Fruit fly (Drosophila melanogaster) whole organism, embryonic: Measurements from ENCODE around the gene dock.

Experiments used
- Ada2b ChIP-seq: fragments of 200-800 bp; sonication (Bioruptor generic); IDR thresholded peaks from 2 replicates; pipeline ENCODE4 v1.3.6; 2022; ENCODE audit warnings: missing biosample characterization, missing genetic modification characterization
- Atf3 ChIP-seq: fragments of 200-800 bp; sonication (Bioruptor generic); optimal IDR thresholded peaks from 3 replicates; lab custom pipeline; 2016; ENCODE audit warnings: missing biosample characterization, missing genetic modification characterization
- Atf6 ChIP-seq: fragments of 200-800 bp; sonication (Bioruptor generic); IDR thresholded peaks from 2 replicates; pipeline ENCODE4 v1.3.6; 2022; ENCODE audit warnings: missing biosample characterization, missing genetic modification characterization
- Awh ChIP-seq: fragments of 200-800 bp; sonication (Bioruptor generic); IDR thresholded peaks from 2 replicates; pipeline ENCODE4, ENCODE4 v1.3.6; 2022; ENCODE audit warnings: missing biosample characterization, missing genetic modification characterization
- CG10267 ChIP-seq: fragments of 200-800 bp; sonication (Bioruptor generic); optimal IDR thresholded peaks from 2 replicates; lab custom pipeline; 2018; ENCODE audit warnings: missing biosample characterization, mild to moderate bottlenecking, missing genetic modification characterization, moderate library complexity
- CG12219 ChIP-seq: fragments of 200-800 bp; sonication (Bioruptor generic); optimal IDR thresholded peaks from 3 replicates; lab custom pipeline; 2018; ENCODE audit warnings: missing biosample characterization, mild to moderate bottlenecking, missing genetic modification characterization
- CG12659 ChIP-seq: fragments of 200-800 bp; sonication (Bioruptor generic); optimal IDR thresholded peaks from 3 replicates; lab custom pipeline; 2017; ENCODE audit warnings: mild to moderate bottlenecking, missing biosample characterization, missing genetic modification reagents, missing genetic modification characterization
- CG13894 ChIP-seq: fragments of 200-800 bp; sonication (Bioruptor generic); optimal IDR thresholded peaks from 3 replicates; lab custom pipeline; 2018; ENCODE audit warnings: missing biosample characterization, mild to moderate bottlenecking, missing genetic modification characterization, moderate library complexity
- CG1603 ChIP-seq: fragments of 200-800 bp; sonication (Bioruptor generic); optimal IDR thresholded peaks from 2 replicates; lab custom pipeline; 2019; ENCODE audit warnings: missing biosample characterization, mild to moderate bottlenecking, missing genetic modification characterization, moderate library complexity
- CG16863 ChIP-seq: fragments of 200-800 bp; sonication (Bioruptor generic); optimal IDR thresholded peaks from 3 replicates; lab custom pipeline; 2016; ENCODE audit warnings: missing biosample characterization, missing genetic modification characterization
- CG17186 ChIP-seq: fragments of 200-800 bp; sonication (Bioruptor generic); optimal IDR thresholded peaks from 3 replicates; lab custom pipeline; 2017; ENCODE audit warnings: missing biosample characterization, missing genetic modification reagents, missing genetic modification characterization
- CG17361 ChIP-seq: fragments of 200-800 bp; sonication (Bioruptor generic); IDR thresholded peaks from 3 replicates; pipeline ENCODE4 v1.3.6; 2022; ENCODE audit warnings: missing biosample characterization, missing genetic modification characterization
- CG17912 ChIP-seq: fragments of 200-800 bp; sonication (Bioruptor generic); optimal IDR thresholded peaks from 2 replicates; lab custom pipeline; 2018; ENCODE audit warnings: missing biosample characterization, mild to moderate bottlenecking, missing genetic modification characterization
- CG1792 ChIP-seq: fragments of 200-800 bp; sonication (Bioruptor generic); optimal IDR thresholded peaks from 2 replicates; lab custom pipeline; 2016; ENCODE audit warnings: missing biosample characterization, missing genetic modification characterization
- CG18619 ChIP-seq: fragments of 200-800 bp; sonication (Bioruptor generic); optimal IDR thresholded peaks from 3 replicates; lab custom pipeline; 2017; ENCODE audit warnings: missing biosample characterization, mild to moderate bottlenecking, missing genetic modification characterization
- CG2199 ChIP-seq: fragments of 200-800 bp; sonication (Bioruptor generic); IDR thresholded peaks from 3 replicates; pipeline ENCODE4 v1.3.6; 2022; ENCODE audit warnings: missing biosample characterization, missing genetic modification characterization
- CG2712 ChIP-seq: fragments of 200-800 bp; optimal IDR thresholded peaks from 3 replicates; lab custom pipeline; 2019; ENCODE audit warnings: missing biosample characterization, mild to moderate bottlenecking, missing genetic modification characterization, moderate library complexity
- CG31224 ChIP-seq: fragments of 200-800 bp; sonication (Bioruptor generic); IDR thresholded peaks from 2 replicates; pipeline ENCODE4 v1.3.6; 2022; ENCODE audit warnings: missing biosample characterization, missing genetic modification characterization
- CG4707 ChIP-seq: fragments of 200-800 bp; sonication (Bioruptor generic); optimal IDR thresholded peaks from 2 replicates; lab custom pipeline; 2018; ENCODE audit warnings: missing biosample characterization, mild to moderate bottlenecking, missing genetic modification characterization, moderate library complexity
- CG4730 ChIP-seq: fragments of 200-800 bp; sonication (Bioruptor generic); IDR thresholded peaks from 2 replicates; pipeline ENCODE4 v1.3.6; 2022; ENCODE audit warnings: missing biosample characterization, missing genetic modification characterization
- CG6654 ChIP-seq: fragments of 200-800 bp; sonication (Bioruptor generic); optimal IDR thresholded peaks from 2 replicates; lab custom pipeline; 2017; ENCODE audit warnings: missing biosample characterization, mild to moderate bottlenecking, missing genetic modification characterization
- CG6689 ChIP-seq: fragments of 200-800 bp; sonication (Bioruptor generic); IDR thresholded peaks from 2 replicates; pipeline ENCODE4 v1.3.6; 2022; ENCODE audit warnings: missing biosample characterization, missing genetic modification characterization
- CG7839 ChIP-seq: fragments of 200-800 bp; sonication (Bioruptor generic); optimal IDR thresholded peaks from 3 replicates; lab custom pipeline; 2018; ENCODE audit warnings: missing biosample characterization, mild to moderate bottlenecking, missing genetic modification characterization, moderate library complexity
- CG8924 ChIP-seq: fragments of 200-800 bp; optimal IDR thresholded peaks from 3 replicates; lab custom pipeline; 2019; ENCODE audit warnings: missing biosample characterization, mild to moderate bottlenecking, missing genetic modification characterization, moderate library complexity
- Dip3 ChIP-seq: fragments of 200-800 bp; sonication (Bioruptor generic); optimal IDR thresholded peaks from 3 replicates; lab custom pipeline; 2016; ENCODE audit warnings: missing biosample characterization, missing genetic modification characterization
- E2f1 ChIP-seq: fragments of 200-800 bp; sonication (Bioruptor generic); IDR thresholded peaks from 2 replicates; pipeline ENCODE4 v1.3.6; 2022; ENCODE audit warnings: missing biosample characterization, missing genetic modification characterization
- Gsc ChIP-seq: fragments of 200-800 bp; sonication (Bioruptor generic); IDR thresholded peaks from 2 replicates; pipeline ENCODE4 v1.3.6; 2022; ENCODE audit warnings: missing biosample characterization, missing genetic modification characterization
- Med ChIP-seq: fragments of 200-800 bp; sonication (Bioruptor generic); peaks from one replicate; lab custom pipeline; 2016; ENCODE audit warnings: missing biosample characterization, missing genetic modification characterization, mild to moderate bottlenecking, inconsistent platforms, moderate library complexity
- Nf-YB ChIP-seq: fragments of 200-800 bp; sonication (Bioruptor generic); optimal IDR thresholded peaks from 3 replicates; lab custom pipeline; 2019; ENCODE audit warnings: missing biosample characterization, mild to moderate bottlenecking, missing genetic modification characterization, moderate library complexity
- Pdp1 ChIP-seq, 2 experiments: fragments of 200-800 bp; sonication (Bioruptor generic); optimal IDR thresholded peaks; 3 replicates each; lab custom pipeline; 2016; ENCODE audit warnings: missing biosample characterization in 2 of 2, missing genetic modification characterization in 2 of 2, mild to moderate bottlenecking in 1 of 2, moderate library complexity in 1 of 2
- Rx ChIP-seq: fragments of 200-800 bp; sonication (Bioruptor generic); IDR thresholded peaks from 2 replicates; pipeline ENCODE4 v1.3.6; 2022; ENCODE audit warnings: missing biosample characterization, missing genetic modification characterization
- amos ChIP-seq: fragments of 200-800 bp; sonication (Bioruptor generic); IDR thresholded peaks from 2 replicates; pipeline ENCODE4 v1.3.6; 2022; ENCODE audit warnings: missing biosample characterization, missing genetic modification characterization; ENCODE audit not compliant: partially characterized antibody
- ap ChIP-seq: fragments of 200-800 bp; sonication (Bioruptor generic); IDR thresholded peaks from 2 replicates; pipeline ENCODE4 v1.3.6; 2022; ENCODE audit warnings: missing biosample characterization, missing genetic modification characterization
- bsh ChIP-seq, 2 experiments: fragments of 200-800 bp; sonication (Bioruptor generic); optimal IDR thresholded peaks; 2 replicates each; lab custom pipeline; 2017 to 2018; ENCODE audit warnings: mild to moderate bottlenecking in 2 of 2, missing biosample characterization in 2 of 2, missing genetic modification characterization in 2 of 2, moderate library complexity in 1 of 2
- corto ChIP-seq: fragments of 200-800 bp; sonication (Bioruptor generic); optimal IDR thresholded peaks from 2 replicates; lab custom pipeline; 2016; ENCODE audit warnings: missing biosample characterization, mild to moderate bottlenecking, missing genetic modification characterization, moderate library complexity
- crol ChIP-seq: fragments of 200-800 bp; sonication (Bioruptor generic); IDR thresholded peaks from 2 replicates; pipeline ENCODE4 v1.3.6; 2022; ENCODE audit warnings: missing biosample characterization, missing genetic modification characterization
- dm ChIP-seq: fragments of 200-800 bp; sonication (Bioruptor generic); optimal IDR thresholded peaks from 3 replicates; lab custom pipeline; 2016; ENCODE audit warnings: missing biosample characterization, missing genetic modification characterization
- dpn ChIP-seq, 2 experiments: fragments of 200-800 bp; sonication (Bioruptor generic); optimal IDR thresholded peaks; 3 replicates each; lab custom pipeline; 2016; ENCODE audit warnings: missing biosample characterization in 2 of 2, missing genetic modification characterization in 2 of 2
- gem ChIP-seq: fragments of 200-800 bp; sonication (Bioruptor generic); optimal IDR thresholded peaks from 2 replicates; lab custom pipeline; 2019; ENCODE audit warnings: missing biosample characterization, mild to moderate bottlenecking, missing genetic modification characterization, moderate library complexity
- kni ChIP-seq: fragments of 200-800 bp; sonication (Bioruptor generic); optimal IDR thresholded peaks from 3 replicates; lab custom pipeline; 2017; ENCODE audit warnings: mild to moderate bottlenecking, missing biosample characterization, missing genetic modification reagents, missing genetic modification characterization
- lbe ChIP-seq: fragments of 200-800 bp; sonication (Bioruptor generic); optimal IDR thresholded peaks from 2 replicates; lab custom pipeline; 2016; ENCODE audit warnings: missing biosample characterization, mild to moderate bottlenecking, missing genetic modification characterization
- nom ChIP-seq: fragments of 200-800 bp; sonication (Bioruptor generic); optimal IDR thresholded peaks from 2 replicates; lab custom pipeline; 2017; ENCODE audit warnings: missing biosample characterization, missing genetic modification characterization, mild to moderate bottlenecking, moderate library complexity, missing genetic modification reagents
- org-1 ChIP-seq: fragments of 200-800 bp; sonication (Bioruptor generic); optimal IDR thresholded peaks from 2 replicates; lab custom pipeline; 2017; ENCODE audit warnings: missing biosample characterization, missing genetic modification characterization
- sens ChIP-seq: fragments of 200-800 bp; sonication (Bioruptor generic); peaks from one replicate; lab custom pipeline; 2016; ENCODE audit warnings: missing biosample characterization, missing genetic modification characterization
- seq ChIP-seq: fragments of 200-800 bp; sonication (Bioruptor generic); IDR thresholded peaks from 2 replicates; pipeline ENCODE4 v1.3.6; 2022; ENCODE audit warnings: missing biosample characterization, missing genetic modification characterization
- so ChIP-seq: fragments of 200-800 bp; sonication (Bioruptor generic); IDR thresholded peaks from 3 replicates; pipeline ENCODE4 v1.3.6; 2022; ENCODE audit warnings: missing biosample characterization, missing genetic modification characterization
- ttk ChIP-seq: fragments of 200-800 bp; sonication (Bioruptor generic); IDR thresholded peaks from 2 replicates; pipeline ENCODE4 v2.1.2; 2022; ENCODE audit warnings: missing biosample characterization, missing genetic modification characterization
- zf30C ChIP-seq: fragments of 200-800 bp; sonication (Bioruptor generic); optimal IDR thresholded peaks from 3 replicates; lab custom pipeline; 2018; ENCODE audit warnings: missing biosample characterization, mild to moderate bottlenecking, missing genetic modification characterization

Gene dock

dm6 chr2L:847189-847987 lies 21.6 kb downstream of the dock start (continued):
- TF ChIP-seq CG12659 (GFP tag; lab: Kevin White, UChicago) (peak; percentile 11), CG2199 (GFP tag; lab: Robert Waterston, UW) (no peak), dpn (GFP tag; optimal IDR thresholded peaks at IDR 0.05; lab: Kevin White, UChicago) (peak in 1 of 2 experiments; percentile 13), Pdp1 (GFP tag; optimal IDR thresholded peaks at IDR 0.05; lab: Kevin White, UChicago) (peak in 1 of 2 experiments; percentile 15), so (GFP tag; lab: Robert Waterston, UW) (no peak), CG1603 (tag; lab: Kevin White, UChicago) (no peak), gem (tag; lab: Kevin White, UChicago) (peak; percentile 41), sens (peak; percentile 85), CG2712 (peak; percentile 26), CG17361 (GFP tag; lab: Robert Waterston, UW) (peak; percentile 68; the same call in 2 of the 3 replicates), ttk (GFP tag; lab: Robert Waterston, UW) (no peak), CG8924 (peak; percentile 19), CG13894 (tag; lab: Kevin White, UChicago) (no peak), zf30C (GFP tag; lab: Kevin White, UChicago) (no peak), CG6654 (GFP tag; lab: Kevin White, UChicago) (peak; percentile 1), Gsc (GFP tag; lab: Robert Waterston, UW) (no peak), Dip3 (GFP tag; lab: Kevin White, UChicago) (no peak), CG17912 (GFP tag; lab: Kevin White, UChicago) (no peak)

DNA sequence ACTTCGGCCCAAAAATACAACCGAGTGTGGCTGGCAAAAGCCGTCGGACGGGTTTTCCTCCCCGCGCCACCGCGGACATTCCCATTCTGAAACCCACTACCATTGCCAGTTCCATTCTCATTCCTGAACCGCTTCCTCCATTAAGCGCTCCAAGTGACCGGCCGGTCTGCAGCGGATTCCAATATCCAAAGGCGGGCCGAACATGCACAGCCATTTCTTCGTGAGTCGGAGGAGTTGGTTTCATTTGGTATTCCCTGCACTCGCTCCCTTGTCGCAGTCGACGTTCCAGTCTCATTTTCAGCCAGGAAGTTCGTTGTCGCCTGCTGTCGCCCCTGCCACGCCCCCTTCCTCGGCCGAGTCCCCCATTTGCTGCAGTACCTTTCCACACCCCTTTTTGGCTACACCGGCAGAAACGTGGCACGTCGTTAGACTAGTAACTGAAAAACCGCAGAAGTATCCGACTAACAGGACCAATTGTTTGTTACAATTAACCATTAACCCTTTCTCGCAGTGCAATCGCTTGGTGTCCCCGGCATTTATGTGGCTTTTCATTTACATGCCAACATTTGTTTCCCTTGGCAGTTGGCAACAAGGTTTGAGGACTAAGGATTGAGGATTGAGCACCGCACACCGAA lies 22.3 kb downstream of the dock start:
- no peak for TF ChIP-seq CG7839 (tag; lab: Kevin White, UChicago)
- no peak for TF ChIP-seq org-1 (GFP tag; lab: Kevin White, UChicago)
- TF ChIP-seq sens: peak; percentile 22
- peak; percentile 38 for TF ChIP-seq lbe (GFP tag; lab: Kevin White, UChicago)
- TF ChIP-seq seq (GFP tag; lab: Robert Waterston, UW): no peak
- peak; percentile 65 for TF ChIP-seq nom
- no peak for TF ChIP-seq CG18619 (GFP tag; lab: Kevin White, UChicago)
- no peak for TF ChIP-seq CG10267 (tag; lab: Kevin White, UChicago)
- TF ChIP-seq Med: peak; percentile 43
- TF ChIP-seq bsh (GFP tag; optimal IDR thresholded peaks at IDR 0.05; lab: Kevin White, UChicago): peak in 1 of 2 experiments; percentile 32
- TF ChIP-seq Atf6 (GFP tag; lab: Robert Waterston, UW): no peak
- TF ChIP-seq crol: peak; percentile 40; the same call in 1 of the 2 replicates
- TF ChIP-seq amos (GFP tag; lab: Robert Waterston, UW): no peak
- no peak for TF ChIP-seq CG17186
- peak; percentile 45 for TF ChIP-seq corto (GFP tag; lab: Kevin White, UChicago)
- TF ChIP-seq CG1792 (GFP tag; lab: Kevin White, UChicago): no peak
- TF ChIP-seq CG6689 (GFP tag; lab: Robert Waterston, UW): no peak
- TF ChIP-seq CG4707 (GFP tag; lab: Kevin White, UChicago): no peak
- no peak for TF ChIP-seq E2f1 (GFP tag; lab: Robert Waterston, UW)
- no peak for TF ChIP-seq CG16863 (GFP tag; lab: Kevin White, UChicago)
- TF ChIP-seq Nf-YB (GFP tag; lab: Kevin White, UChicago): no peak
- peak; percentile 67 for TF ChIP-seq kni (GFP tag; lab: Kevin White, UChicago)
- no peak for TF ChIP-seq CG12219
- no peak for TF ChIP-seq Awh (GFP tag; lab: Robert Waterston, UW)
- TF ChIP-seq Rx (GFP tag; lab: Robert Waterston, UW): no peak
- no peak for TF ChIP-seq CG31224 (GFP tag; lab: Robert Waterston, UW)
- no peak for TF ChIP-seq Ada2b
- TF ChIP-seq CG4730 (GFP tag; lab: Robert Waterston, UW): no peak
- TF ChIP-seq dm (GFP tag; lab: Kevin White, UChicago): no peak
- no peak for TF ChIP-seq Atf3 (GFP tag; lab: Kevin White, UChicago)
- TF ChIP-seq ap (GFP tag; lab: Robert Waterston, UW): no peak
